Fruit fly (Drosophila melanogaster): ENCODE data around the gene CG12679.

CG12679 gene

DNA sequence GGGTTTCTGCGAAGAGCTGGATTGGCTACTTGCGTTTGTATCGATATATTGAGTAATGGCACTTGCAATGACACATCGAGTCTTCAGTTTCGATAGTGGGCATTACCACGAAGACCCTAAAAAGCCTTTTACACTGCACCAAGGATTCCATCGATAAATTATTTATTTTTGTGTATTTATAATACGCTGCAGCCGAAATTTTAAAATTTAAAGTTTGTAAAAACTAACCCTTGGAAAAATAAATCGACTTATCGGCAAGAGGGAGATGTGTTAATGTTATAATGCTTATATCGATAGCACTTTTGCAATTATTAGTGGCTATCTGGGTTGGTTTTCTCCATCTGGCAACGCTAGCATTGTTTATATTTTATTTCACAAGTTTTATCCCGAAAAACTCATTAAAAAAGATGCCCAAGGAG lies 47.4 kb upstream of the CG12679 start, which contains the start of the genes Pp4-19C and cactin (continued):
- TF ChIP-seq CG13624 (GFP tag; optimal IDR thresholded peaks at IDR 0.05) (peak; percentile 24), hbn (GFP tag; IDR thresholded peaks at IDR 0.05; ENCODE audit: partially characterized antibody) (peak; percentile 61), shn (GFP tag; optimal IDR thresholded peaks at IDR 0.05) (peak; percentile 1), cg (GFP tag; optimal IDR thresholded peaks at IDR 0.05) (peak; percentile 49), CG1792 (GFP tag; optimal IDR thresholded peaks at IDR 0.05) (peak; percentile 28), CG15514 (GFP tag; optimal IDR thresholded peaks at IDR 0.05) (peak; percentile 4), Dip3 (GFP tag; optimal IDR thresholded peaks at IDR 0.05) (no peak), Camta (GFP tag; optimal IDR thresholded peaks at IDR 0.05) (peak; percentile 36), CG12659 (GFP tag; optimal IDR thresholded peaks at IDR 0.05) (peak; percentile 29), CG10274 (GFP tag; optimal IDR thresholded peaks at IDR 0.05) (no peak), CG4424 (GFP tag; optimal IDR thresholded peaks at IDR 0.05) (peak; percentile 14), E2f2 (GFP tag; IDR thresholded peaks at IDR 0.05) (peak; percentile 15; the same call in 1 of the 2 replicates), dmrt11E (tag; optimal IDR thresholded peaks at IDR 0.05) (peak; percentile 28), pum (GFP tag; optimal IDR thresholded peaks at IDR 0.05) (no peak), CG3847 (GFP tag; IDR thresholded peaks at IDR 0.05) (peak; percentile 15; the same call in 1 of the 2 replicates), Rfx (GFP tag; IDR thresholded peaks at IDR 0.05) (peak; percentile 30; the same call in 1 of the 2 replicates), Abd-B (GFP tag; optimal IDR thresholded peaks at IDR 0.05) (peak; percentile 48), NfI (GFP tag; optimal IDR thresholded peaks at IDR 0.05) (no peak), CG11696 (GFP tag; IDR thresholded peaks at IDR 0.05) (no peak), amos (GFP tag; IDR thresholded peaks at IDR 0.05; ENCODE audit: partially characterized antibody) (peak; percentile 80), row (GFP tag; IDR thresholded peaks at IDR 0.05) (peak; percentile 72), CG18476 (GFP tag; optimal IDR thresholded peaks at IDR 0.05) (no peak), CG14710 (tag; optimal IDR thresholded peaks at IDR 0.05) (peak; percentile 60), Bteb2 (GFP tag; optimal IDR thresholded peaks at IDR 0.05) (peak; percentile 3), CG17829 (tag; optimal IDR thresholded peaks at IDR 0.05) (peak; percentile 44), YL-1 (GFP tag; optimal IDR thresholded peaks at IDR 0.05) (peak; percentile 79), unc-4 (GFP tag; IDR thresholded peaks at IDR 0.05; ENCODE audit: partially characterized antibody) (peak; percentile 83), CG9215 (GFP tag; IDR thresholded peaks at IDR 0.05) (peak; percentile 30; the same call in 1 of the 2 replicates), lola (GFP tag; optimal IDR thresholded peaks at IDR 0.05) (peak in 1 of 3 experiments; percentile 29), jumu (GFP tag; optimal IDR thresholded peaks at IDR 0.05) (peak; percentile 7), Scr (GFP tag; IDR thresholded peaks at IDR 0.05; ENCODE audit: partially characterized antibody) (peak; percentile 91), Dp (GFP tag; optimal IDR thresholded peaks at IDR 0.05) (peak; percentile 24), lilli (GFP tag; optimal IDR thresholded peaks at IDR 0.05) (peak; percentile 45), Doc3 (GFP tag; IDR thresholded peaks at IDR 0.05; ENCODE audit: partially characterized antibody) (peak; percentile 84), B-H1 (GFP tag; IDR thresholded peaks at IDR 0.05) (no peak), Elba2 (GFP tag; optimal IDR thresholded peaks at IDR 0.05) (peak; percentile 30), tx (GFP tag; optimal IDR thresholded peaks at IDR 0.05) (no peak), CG17361 (GFP tag; IDR thresholded peaks at IDR 0.05) (0 out of 3 replicates have a peak, but pooled peaks have one; percentile 30), Gug (GFP tag; IDR thresholded peaks at IDR 0.05) (peak; percentile 13; the same call in 1 of the 4 replicates), tup (GFP tag; optimal IDR thresholded peaks at IDR 0.05) (no peak), zen (tag; optimal IDR thresholded peaks at IDR 0.05) (peak; percentile 53), chif (GFP tag; optimal IDR thresholded peaks at IDR 0.05) (peak in 1 of 2 experiments; percentile 21), btn (GFP tag; optimal IDR thresholded peaks at IDR 0.05) (no peak), CG16813 (GFP tag; IDR thresholded peaks at IDR 0.05; ENCODE audit: partially characterized antibody) (peak; percentile 91), ato (GFP tag; IDR thresholded peaks at IDR 0.05; ENCODE audit: partially characterized antibody) (peak; percentile 74), CG6791 (GFP tag; IDR thresholded peaks at IDR 0.05; ENCODE audit: partially characterized antibody) (peak; percentile 83), Ssrp (tag; optimal IDR thresholded peaks at IDR 0.05) (no peak), CG13424 (tag; optimal IDR thresholded peaks at IDR 0.05) (peak; percentile 7), inv (GFP tag; IDR thresholded peaks at IDR 0.05; ENCODE audit: partially characterized antibody) (peak; percentile 84)
